Worm (Caenorhabditis elegans): ENCODE data around the gene C25F6.6.

DNA sequence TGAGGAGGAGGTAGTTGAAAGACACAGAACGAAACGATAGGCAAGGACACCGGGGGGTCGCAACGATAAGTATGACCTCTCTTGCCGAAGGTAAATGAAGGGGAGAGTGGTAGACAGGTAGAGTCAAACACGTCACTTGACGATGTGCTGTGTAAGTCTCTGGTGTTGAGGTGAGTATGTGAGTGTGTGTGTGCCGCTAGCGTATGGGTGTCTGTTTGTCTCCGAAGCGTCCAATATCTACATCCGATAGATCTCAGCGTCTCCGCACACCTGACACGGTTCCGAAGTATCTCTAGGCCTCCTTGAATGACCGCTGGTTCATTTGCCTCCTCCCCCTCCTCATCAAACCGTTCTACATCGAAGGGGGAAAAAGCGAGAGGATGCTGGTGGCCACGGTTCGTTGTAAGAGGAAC is 24.5 kb upstream of the C25F6.6 start:
- peak; percentile 86 for TF ChIP-seq hlh-1 (tag; optimal IDR thresholded peaks at IDR 0.05)
- TF ChIP-seq nhr-76 (tag; optimal IDR thresholded peaks at IDR 0.05): no peak
- peak; percentile 41 for TF ChIP-seq unc-39 (tag; optimal IDR thresholded peaks at IDR 0.05)
- TF ChIP-seq nhr-28 (tag; optimal IDR thresholded peaks at IDR 0.05): no peak
- peak; percentile 72 for TF ChIP-seq unc-62 (GFP tag; optimal IDR thresholded peaks at IDR 0.05)
- no peak for TF ChIP-seq sem-2 (GFP tag; optimal IDR thresholded peaks at IDR 0.05)
- TF ChIP-seq ceh-43 (GFP tag; optimal IDR thresholded peaks at IDR 0.05): no peak
- TF ChIP-seq ceh-83 (GFP tag; optimal IDR thresholded peaks at IDR 0.05): no peak
- no peak for TF ChIP-seq lin-32 (GFP tag; optimal IDR thresholded peaks at IDR 0.05)
- peak; percentile 24 for TF ChIP-seq mep-1 (tag; optimal IDR thresholded peaks at IDR 0.05)
- peak; percentile 17 for TF ChIP-seq nhr-12 (tag; optimal IDR thresholded peaks at IDR 0.05)
- TF ChIP-seq mab-5 (tag; optimal IDR thresholded peaks at IDR 0.05): no peak
- peak; percentile 38 for TF ChIP-seq cnd-1 (tag; optimal IDR thresholded peaks at IDR 0.05)

Data from whole organism, mixed stage, embryonic.